Fruit fly (Drosophila melanogaster) whole organism, embryonic: Measurements from ENCODE around the gene SMC1.

Experiments used
- Ada2b ChIP-seq: fragments of 200-800 bp; sonication (Bioruptor generic); IDR thresholded peaks from 2 replicates; pipeline ENCODE4 v1.3.6; 2022; ENCODE audit warnings: missing biosample characterization, missing genetic modification characterization
- CG1024 ChIP-seq: fragments of 200-800 bp; sonication (Bioruptor generic); IDR thresholded peaks from 2 replicates; pipeline ENCODE4 v1.3.6; 2022; ENCODE audit warnings: missing biosample characterization, missing genetic modification characterization
- CG10366 ChIP-seq: fragments of 200-800 bp; sonication (Bioruptor generic); IDR thresholded peaks from 2 replicates; pipeline ENCODE4 v1.3.6; 2022; ENCODE audit warnings: missing biosample characterization, missing genetic modification characterization
- CG10959 ChIP-seq: fragments of 200-800 bp; sonication (Bioruptor generic); IDR thresholded peaks from 2 replicates; pipeline ENCODE4 v1.3.6; 2022; ENCODE audit warnings: missing biosample characterization, missing genetic modification characterization
- CG13624 ChIP-seq: fragments of 200-800 bp; sonication (Bioruptor generic); optimal IDR thresholded peaks from 2 replicates; lab custom pipeline; 2016; ENCODE audit warnings: missing biosample characterization, missing genetic modification characterization
- CG14965 ChIP-seq: fragments of 200-800 bp; sonication (Bioruptor generic); optimal IDR thresholded peaks from 2 replicates; lab custom pipeline; 2016; ENCODE audit warnings: missing biosample characterization, missing genetic modification characterization, borderline replicate concordance
- CG15073 ChIP-seq: fragments of 200-800 bp; sonication (Bioruptor generic); optimal IDR thresholded peaks from 2 replicates; lab custom pipeline; 2016; ENCODE audit warnings: missing biosample characterization, missing genetic modification characterization
- CG1603 ChIP-seq: fragments of 200-800 bp; sonication (Bioruptor generic); optimal IDR thresholded peaks from 2 replicates; lab custom pipeline; 2019; ENCODE audit warnings: missing biosample characterization, mild to moderate bottlenecking, missing genetic modification characterization, moderate library complexity
- CG16813 ChIP-seq: fragments of 200-800 bp; sonication (Bioruptor generic); IDR thresholded peaks from 3 replicates; pipeline ENCODE4 v1.3.6; 2022; ENCODE audit warnings: missing biosample characterization, missing genetic modification characterization; ENCODE audit not compliant: partially characterized antibody
- CG2712 ChIP-seq: fragments of 200-800 bp; optimal IDR thresholded peaks from 3 replicates; lab custom pipeline; 2019; ENCODE audit warnings: missing biosample characterization, mild to moderate bottlenecking, missing genetic modification characterization, moderate library complexity
- CG2889 ChIP-seq: fragments of 200-800 bp; sonication (Bioruptor generic); IDR thresholded peaks from 3 replicates; pipeline ENCODE4 v1.3.6; 2022; ENCODE audit warnings: missing biosample characterization, missing genetic modification characterization
- CG34422 ChIP-seq: fragments of 200-800 bp; sonication (Bioruptor generic); IDR thresholded peaks from 3 replicates; pipeline ENCODE4 v1.3.6; 2022; ENCODE audit warnings: missing biosample characterization, missing genetic modification characterization
- CG3726 ChIP-seq: fragments of 200-800 bp; sonication (Bioruptor generic); IDR thresholded peaks from 3 replicates; pipeline ENCODE4, ENCODE4 v1.3.6; 2022; ENCODE audit warnings: missing biosample characterization, missing genetic modification characterization
- CG42726 ChIP-seq: fragments of 200-800 bp; sonication (Bioruptor generic); IDR thresholded peaks from 2 replicates; pipeline ENCODE4 v1.3.6; 2022; ENCODE audit warnings: missing biosample characterization, missing genetic modification characterization; ENCODE audit not compliant: partially characterized antibody
- CG4360 ChIP-seq: fragments of 200-800 bp; sonication (Bioruptor generic); IDR thresholded peaks from 2 replicates; pipeline ENCODE4 v1.3.6; 2022; ENCODE audit warnings: missing biosample characterization, missing genetic modification characterization
- CG7839 ChIP-seq: fragments of 200-800 bp; sonication (Bioruptor generic); optimal IDR thresholded peaks from 3 replicates; lab custom pipeline; 2018; ENCODE audit warnings: missing biosample characterization, mild to moderate bottlenecking, missing genetic modification characterization, moderate library complexity
- CG8290 ChIP-seq, 3 experiments: fragments of 200-800 bp; sonication (Bioruptor generic); optimal IDR thresholded peaks; 2 replicates each; lab custom pipeline; 2016 to 2019; ENCODE audit warnings: missing biosample characterization in 3 of 3, missing genetic modification characterization in 3 of 3, mild to moderate bottlenecking in 2 of 3, moderate library complexity in 1 of 3
- CG8478 ChIP-seq: fragments of >200 bp; optimal IDR thresholded peaks from 2 replicates; lab custom pipeline; 2018
- CG9437 ChIP-seq: fragments of 200-800 bp; sonication (Bioruptor generic); optimal IDR thresholded peaks from 2 replicates; lab custom pipeline; 2018; ENCODE audit warnings: missing biosample characterization, mild to moderate bottlenecking, missing genetic modification characterization
- Camta ChIP-seq: fragments of 200-800 bp; sonication (Bioruptor generic); optimal IDR thresholded peaks from 2 replicates; lab custom pipeline; 2016; ENCODE audit warnings: missing biosample characterization, missing genetic modification characterization
- Eip74EF ChIP-seq, 2 experiments: fragments of 200-800 bp in 1 of 2; fragments of >200 bp in 1 of 2; sonication (Bioruptor generic) in 1 of 2; optimal IDR thresholded peaks; 2 replicates each; lab custom pipeline; 2017 to 2019; ENCODE audit warnings: missing biosample characterization in 2 of 2, missing genetic modification characterization in 2 of 2, mild to moderate bottlenecking in 1 of 2, moderate library complexity in 1 of 2
- Gsc ChIP-seq: fragments of 200-800 bp; sonication (Bioruptor generic); IDR thresholded peaks from 2 replicates; pipeline ENCODE4 v1.3.6; 2022; ENCODE audit warnings: missing biosample characterization, missing genetic modification characterization
- HLHmδ ChIP-seq: fragments of 200-800 bp; sonication (Bioruptor generic); optimal IDR thresholded peaks from 2 replicates; lab custom pipeline; 2018; ENCODE audit warnings: missing biosample characterization, mild to moderate bottlenecking, missing genetic modification characterization, moderate library complexity
- Hr78 ChIP-seq, 2 experiments: fragments of 200-800 bp in 1 of 2; fragments of >200 bp in 1 of 2; sonication (Bioruptor generic) in 1 of 2; optimal IDR thresholded peaks; 2 replicates each; lab custom pipeline; 2017 to 2019; ENCODE audit warnings: missing biosample characterization in 2 of 2, missing genetic modification characterization in 2 of 2, mild to moderate bottlenecking in 1 of 2, moderate library complexity in 1 of 2
- MTF-1 ChIP-seq: fragments of 200-800 bp; sonication (Bioruptor generic); optimal IDR thresholded peaks from 2 replicates; lab custom pipeline; 2018; ENCODE audit warnings: missing biosample characterization, mild to moderate bottlenecking, missing genetic modification characterization, borderline replicate concordance
- NC2α ChIP-seq: fragments of 200-800 bp; sonication (Bioruptor generic); optimal IDR thresholded peaks from 2 replicates; lab custom pipeline; 2016; ENCODE audit warnings: missing biosample characterization, missing genetic modification characterization
- Rx ChIP-seq: fragments of 200-800 bp; sonication (Bioruptor generic); IDR thresholded peaks from 2 replicates; pipeline ENCODE4 v1.3.6; 2022; ENCODE audit warnings: missing biosample characterization, missing genetic modification characterization
- Spps ChIP-seq: fragments of 200-800 bp; sonication (Bioruptor generic); optimal IDR thresholded peaks from 2 replicates; lab custom pipeline; 2018; ENCODE audit warnings: missing biosample characterization, mild to moderate bottlenecking, missing genetic modification characterization
- Sry-δ ChIP-seq: fragments of 200-800 bp; sonication (Bioruptor generic); optimal IDR thresholded peaks from 2 replicates; lab custom pipeline; 2016; ENCODE audit warnings: missing biosample characterization, missing genetic modification characterization
- Tbp ChIP-seq: fragments of >200 bp; optimal IDR thresholded peaks from 2 replicates; lab custom pipeline; 2018; ENCODE audit warnings: missing biosample characterization, missing genetic modification characterization
- Xrp1 ChIP-seq: fragments of 200-800 bp; sonication (Bioruptor generic); IDR thresholded peaks from 2 replicates; pipeline ENCODE4 v1.3.6; 2022; ENCODE audit warnings: missing biosample characterization, missing genetic modification characterization
- al ChIP-seq: fragments of 200-800 bp; sonication (Bioruptor generic); IDR thresholded peaks from 2 replicates; pipeline ENCODE4 v1.3.6; 2022; ENCODE audit warnings: missing biosample characterization, missing genetic modification characterization
- ara ChIP-seq: fragments of 200-800 bp; sonication (Bioruptor generic); IDR thresholded peaks from 2 replicates; pipeline ENCODE4 v1.3.6; 2022; ENCODE audit warnings: missing biosample characterization, missing genetic modification characterization
- bcd ChIP-seq: fragments of 200-800 bp; sonication (Bioruptor generic); optimal IDR thresholded peaks from 2 replicates; lab custom pipeline; 2017; ENCODE audit warnings: missing biosample characterization, mild to moderate bottlenecking, missing genetic modification characterization
- bigmax ChIP-seq: fragments of 200-800 bp; sonication (Bioruptor generic); optimal IDR thresholded peaks from 2 replicates; lab custom pipeline; 2018; ENCODE audit warnings: missing biosample characterization, mild to moderate bottlenecking, missing genetic modification characterization
- bowl ChIP-seq: fragments of 200-800 bp; sonication (Bioruptor generic); IDR thresholded peaks from 2 replicates; pipeline ENCODE4 v1.3.6; 2022; ENCODE audit warnings: missing biosample characterization, missing genetic modification characterization
- cad ChIP-seq: fragments of >200 bp; optimal IDR thresholded peaks from 2 replicates; lab custom pipeline; 2017; ENCODE audit warnings: missing biosample characterization, missing genetic modification characterization
- corto ChIP-seq: fragments of 200-800 bp; sonication (Bioruptor generic); optimal IDR thresholded peaks from 2 replicates; lab custom pipeline; 2016; ENCODE audit warnings: missing biosample characterization, mild to moderate bottlenecking, missing genetic modification characterization, moderate library complexity
- dpn ChIP-seq, 2 experiments: fragments of 200-800 bp; sonication (Bioruptor generic); optimal IDR thresholded peaks; 3 replicates each; lab custom pipeline; 2016; ENCODE audit warnings: missing biosample characterization in 2 of 2, missing genetic modification characterization in 2 of 2
- ewg ChIP-seq: fragments of 200-800 bp; sonication (Bioruptor generic); optimal IDR thresholded peaks from 3 replicates; lab custom pipeline; 2017; ENCODE audit warnings: mild to moderate bottlenecking, missing biosample characterization, missing genetic modification reagents, missing genetic modification characterization
- gsb ChIP-seq: fragments of 200-800 bp; sonication (Bioruptor generic); IDR thresholded peaks from 2 replicates; pipeline ENCODE4 v1.3.6; 2022; ENCODE audit warnings: missing biosample characterization, missing genetic modification characterization
- gt ChIP-seq: fragments of 200-800 bp; sonication (Bioruptor generic); IDR thresholded peaks from 2 replicates; pipeline ENCODE4 v1.3.6; 2022; ENCODE audit warnings: missing biosample characterization, missing genetic modification characterization
- jing ChIP-seq: fragments of 200-800 bp; sonication (Bioruptor generic); optimal IDR thresholded peaks from 2 replicates; lab custom pipeline; 2018; ENCODE audit warnings: missing biosample characterization, mild to moderate bottlenecking, missing genetic modification characterization
- lilli ChIP-seq: fragments of 200-800 bp; sonication (Bioruptor generic); optimal IDR thresholded peaks from 3 replicates; lab custom pipeline; 2016; ENCODE audit warnings: missing biosample characterization, missing genetic modification characterization
- lola ChIP-seq, 3 experiments: fragments of >200 bp in 2 of 3; fragments of 200-800 bp in 1 of 3; sonication (Bioruptor generic) in 1 of 3; optimal IDR thresholded peaks; 2 replicates each; lab custom pipeline; 2017 to 2019; ENCODE audit warnings: missing biosample characterization in 3 of 3, missing genetic modification characterization in 3 of 3, mild to moderate bottlenecking in 1 of 3, moderate library complexity in 1 of 3
- mirr ChIP-seq: fragments of 200-800 bp; sonication (Bioruptor generic); optimal IDR thresholded peaks from 3 replicates; lab custom pipeline; 2018; ENCODE audit warnings: missing biosample characterization, mild to moderate bottlenecking, missing genetic modification characterization
- sens-2 ChIP-seq: fragments of 200-800 bp; sonication (Bioruptor generic); IDR thresholded peaks from 2 replicates; pipeline ENCODE4 v1.3.6; 2022; ENCODE audit warnings: missing biosample characterization, missing genetic modification characterization
- tap ChIP-seq: fragments of 200-800 bp; optimal IDR thresholded peaks from 3 replicates; lab custom pipeline; 2019; ENCODE audit warnings: missing biosample characterization, mild to moderate bottlenecking, missing genetic modification characterization, moderate library complexity
- tll ChIP-seq, 2 experiments: fragments of 200-800 bp in 1 of 2; fragments of >200 bp in 1 of 2; sonication (Bioruptor generic) in 1 of 2; optimal IDR thresholded peaks; 2 replicates each; lab custom pipeline; 2017 to 2019; ENCODE audit warnings: missing biosample characterization in 2 of 2, missing genetic modification characterization in 2 of 2, mild to moderate bottlenecking in 1 of 2, moderate library complexity in 1 of 2

Gene SMC1

DNA sequence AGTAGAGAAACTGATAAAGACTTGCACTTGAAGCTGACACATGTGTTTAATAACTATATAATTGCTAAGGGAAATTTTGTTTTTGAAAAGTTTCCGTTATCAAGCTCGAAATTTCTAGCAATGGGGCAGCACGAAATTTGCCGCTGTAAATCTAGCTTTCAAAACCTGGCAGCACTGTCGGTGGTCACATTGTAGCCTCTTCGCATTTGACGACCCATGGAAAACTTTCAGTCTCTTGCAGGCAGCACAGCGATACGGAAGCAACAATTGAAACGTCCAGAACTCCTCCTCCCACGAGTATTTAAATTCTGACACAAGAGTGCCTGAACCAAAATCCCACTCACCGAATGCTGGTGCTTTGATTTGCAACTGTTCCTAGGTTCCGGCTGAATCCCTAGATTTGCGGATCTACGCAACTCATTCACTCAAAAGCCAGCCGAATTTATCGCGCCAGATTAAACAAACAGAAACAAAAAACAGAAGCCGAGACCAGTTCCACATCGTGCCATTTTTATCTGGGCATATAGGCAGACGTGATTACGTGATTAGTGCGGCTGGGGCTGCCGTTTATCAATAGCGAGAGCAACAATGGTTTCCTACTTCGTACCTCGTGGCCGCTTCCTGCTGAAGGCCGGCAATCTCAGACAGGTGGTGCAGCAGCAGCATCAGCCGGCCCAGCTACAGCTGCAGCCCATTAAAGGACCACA, 6.5 kb upstream of the SMC1 start (continued):
- no peak for TF ChIP-seq Hr78 (GFP tag; optimal IDR thresholded peaks at IDR 0.05; lab: Kevin White, UChicago)
- no peak for TF ChIP-seq Xrp1 (GFP tag; lab: Robert Waterston, UW)
- TF ChIP-seq CG7839 (tag; lab: Kevin White, UChicago): no peak
- TF ChIP-seq CG2712 (tag; lab: Kevin White, UChicago): no peak
- peak in 1 of 2 experiments; percentile 40 for TF ChIP-seq Eip74EF (GFP tag; optimal IDR thresholded peaks at IDR 0.05; lab: Kevin White, UChicago)
- TF ChIP-seq CG13624 (GFP tag; lab: Kevin White, UChicago): no peak
- no peak for TF ChIP-seq gsb (GFP tag; lab: Robert Waterston, UW)
- peak; percentile 17 for TF ChIP-seq CG1603 (tag; lab: Kevin White, UChicago)
- TF ChIP-seq CG15073: no peak
- no peak for TF ChIP-seq tll (GFP tag; optimal IDR thresholded peaks at IDR 0.05; lab: Kevin White, UChicago)
- no peak for TF ChIP-seq dpn (GFP tag; optimal IDR thresholded peaks at IDR 0.05; lab: Kevin White, UChicago)
- TF ChIP-seq al (GFP tag; lab: Robert Waterston, UW): no peak
- no peak for TF ChIP-seq mirr (GFP tag; lab: Kevin White, UChicago)
- TF ChIP-seq tap (tag; lab: Kevin White, UChicago): no peak
- no peak for TF ChIP-seq ara (GFP tag; lab: Robert Waterston, UW)
- no peak for TF ChIP-seq sens-2
- no peak for TF ChIP-seq cad
- peak; percentile 38; the same call in 1 of the 2 replicates for TF ChIP-seq CG42726
- no peak for TF ChIP-seq Rx (GFP tag; lab: Robert Waterston, UW)
- no peak for TF ChIP-seq CG3726 (GFP tag; lab: Robert Waterston, UW)
- 0 out of 2 replicates have a peak, but pooled peaks have one; percentile 19 for TF ChIP-seq CG1024 (GFP tag; lab: Robert Waterston, UW)
- TF ChIP-seq Camta (GFP tag; lab: Kevin White, UChicago): no peak
- TF ChIP-seq MTF-1: no peak
- no peak for TF ChIP-seq NC2α (GFP tag; lab: Kevin White, UChicago)
- TF ChIP-seq bigmax (GFP tag; lab: Kevin White, UChicago): no peak
- no peak for TF ChIP-seq CG10959
- no peak for TF ChIP-seq CG9437 (GFP tag; lab: Kevin White, UChicago)
- TF ChIP-seq CG16813 (GFP tag; lab: Robert Waterston, UW): no peak
- no peak for TF ChIP-seq CG8290 (GFP tag; optimal IDR thresholded peaks at IDR 0.05; lab: Kevin White, UChicago)
- TF ChIP-seq CG8290 (tag; optimal IDR thresholded peaks at IDR 0.05; lab: Kevin White, UChicago): peak in 1 of 2 experiments; percentile 50
- no peak for TF ChIP-seq Sry-δ
- TF ChIP-seq Spps (tag; lab: Kevin White, UChicago): no peak
- TF ChIP-seq HLHmδ (GFP tag; lab: Kevin White, UChicago): no peak
- TF ChIP-seq CG2889 (GFP tag; lab: Robert Waterston, UW): no peak
- no peak for TF ChIP-seq lola (GFP tag; optimal IDR thresholded peaks at IDR 0.05; lab: Kevin White, UChicago)
- TF ChIP-seq jing (GFP tag; lab: Kevin White, UChicago): no peak
- TF ChIP-seq CG34422 (GFP tag; lab: Robert Waterston, UW): peak; percentile 40; the same call in 1 of the 3 replicates
- TF ChIP-seq Gsc: no peak
- TF ChIP-seq bowl (GFP tag; lab: Robert Waterston, UW): no peak
- TF ChIP-seq Tbp (GFP tag; lab: Kevin White, UChicago): no peak
- 0 out of 2 replicates have a peak, but pooled peaks have one; percentile 7 for TF ChIP-seq CG4360 (GFP tag; lab: Robert Waterston, UW)
- no peak for TF ChIP-seq CG10366 (GFP tag; lab: Robert Waterston, UW)
- no peak for TF ChIP-seq ewg (GFP tag; lab: Kevin White, UChicago)
- no peak for TF ChIP-seq corto
- TF ChIP-seq CG14965 (GFP tag; lab: Kevin White, UChicago): no peak
- no peak for TF ChIP-seq CG8478 (lab: Kevin White, UChicago)
- no peak for TF ChIP-seq lilli (GFP tag; lab: Kevin White, UChicago)
- no peak for TF ChIP-seq bcd (GFP tag; lab: Kevin White, UChicago)
- no peak for TF ChIP-seq gt (GFP tag; lab: Robert Waterston, UW)
- TF ChIP-seq Ada2b (GFP tag; lab: Robert Waterston, UW): no peak
